Fruit fly (Drosophila melanogaster) whole organism, pupa: ENCODE measurements around the gene TotF.

Experiments used
- CG10348 ChIP-seq: fragments of 200-800 bp; sonication (Bioruptor generic); IDR thresholded peaks from 2 replicates; pipeline ENCODE4 v1.3.6; 2022; ENCODE audit warnings: missing biosample characterization, missing genetic modification characterization
- CG14655 ChIP-seq: fragments of 200-800 bp; sonication (Bioruptor generic); optimal IDR thresholded peaks from 3 replicates; lab custom pipeline; 2017; ENCODE audit warnings: mild to moderate bottlenecking, missing biosample characterization, missing genetic modification reagents, missing genetic modification characterization
- CG15710 ChIP-seq: fragments of 200-800 bp; sonication (Bioruptor generic); optimal IDR thresholded peaks from 2 replicates; lab custom pipeline; 2018; ENCODE audit warnings: missing biosample characterization, mild to moderate bottlenecking, missing genetic modification characterization, moderate library complexity
- CG17806 ChIP-seq: fragments of 200-800 bp; sonication (Bioruptor generic); optimal IDR thresholded peaks from 2 replicates; lab custom pipeline; 2018; ENCODE audit warnings: missing biosample characterization, mild to moderate bottlenecking, missing genetic modification characterization, moderate library complexity
- CG34367 ChIP-seq: fragments of 200-800 bp; sonication (Bioruptor generic); optimal IDR thresholded peaks from 2 replicates; lab custom pipeline; 2018; ENCODE audit warnings: missing biosample characterization, mild to moderate bottlenecking, missing genetic modification characterization
- CG8301 ChIP-seq: fragments of 200-800 bp; sonication (Bioruptor generic); optimal IDR thresholded peaks from 2 replicates; lab custom pipeline; 2018; ENCODE audit warnings: missing biosample characterization, mild to moderate bottlenecking, missing genetic modification characterization
- CG9948 ChIP-seq: fragments of 200-800 bp; sonication (Bioruptor generic); optimal IDR thresholded peaks from 2 replicates; lab custom pipeline; 2018; ENCODE audit warnings: missing biosample characterization, mild to moderate bottlenecking, missing genetic modification characterization, moderate library complexity
- D1 ChIP-seq: fragments of 200-800 bp; sonication (Bioruptor generic); optimal IDR thresholded peaks from 2 replicates; lab custom pipeline; 2018; ENCODE audit warnings: missing biosample characterization, mild to moderate bottlenecking, missing genetic modification characterization, moderate library complexity
- EcR ChIP-seq: fragments of 200-800 bp; sonication (Bioruptor generic); optimal IDR thresholded peaks from 3 replicates; lab custom pipeline; 2019; ENCODE audit warnings: missing biosample characterization, missing genetic modification characterization, mild to moderate bottlenecking, moderate library complexity, missing genetic modification reagents
- Pif1A ChIP-seq: fragments of 200-800 bp; sonication (Bioruptor generic); optimal IDR thresholded peaks from 3 replicates; lab custom pipeline; 2016; ENCODE audit warnings: missing biosample characterization, missing genetic modification characterization
- Snoo ChIP-seq: fragments of 200-800 bp; sonication (Bioruptor generic); optimal IDR thresholded peaks from 3 replicates; lab custom pipeline; 2017; ENCODE audit warnings: missing biosample characterization, mild to moderate bottlenecking, missing genetic modification characterization, inconsistent platforms
- rn ChIP-seq: fragments of 200-800 bp; sonication (Bioruptor generic); IDR thresholded peaks from 2 replicates; pipeline ENCODE4 v1.3.6; 2022; ENCODE audit warnings: missing biosample characterization, missing genetic modification characterization

- peak; percentile 74 for TF ChIP-seq CG15710 (tag; lab: Kevin White, UChicago)
- TF ChIP-seq Pif1A (GFP tag; lab: Kevin White, UChicago) = peak; percentile 87
- no peak for TF ChIP-seq EcR (GFP tag; lab: Kevin White, UChicago)
- peak; percentile 64 for TF ChIP-seq CG34367
- peak; percentile 70 for TF ChIP-seq rn (GFP tag; lab: Robert Waterston, UW)
- peak; percentile 61 for TF ChIP-seq CG8301
- TF ChIP-seq CG17806 (tag; lab: Kevin White, UChicago) = peak; percentile 84
- peak; percentile 30 for TF ChIP-seq D1
- TF ChIP-seq CG9948 (tag; lab: Kevin White, UChicago) = peak; percentile 79
- peak; percentile 53 for TF ChIP-seq CG10348 (GFP tag; lab: Robert Waterston, UW)
- peak; percentile 71 for TF ChIP-seq CG14655 (GFP tag; lab: Kevin White, UChicago)
- TF ChIP-seq Snoo = peak; percentile 77
Observed at dm6 chr2L:19869937-19870336, 42.2 kb downstream of the TotF start.
